Fruit fly (Drosophila melanogaster): Measurements from ENCODE around the gene CG10555.

The CG10555 gene

dm6 chrX:8444883-8445572 is 46.3 kb downstream of the CG10555 start (continued):
- TF ChIP-seq Deaf1 (tag; optimal IDR thresholded peaks at IDR 0.05), result peak; percentile 26
- TF ChIP-seq mirr (GFP tag; optimal IDR thresholded peaks at IDR 0.05), result peak; percentile 54
- no peak for TF ChIP-seq Dref (GFP tag; IDR thresholded peaks at IDR 0.05)
- no peak for TF ChIP-seq amos (GFP tag; IDR thresholded peaks at IDR 0.05; ENCODE audit: partially characterized antibody)
- no peak for TF ChIP-seq Dek (tag; optimal IDR thresholded peaks at IDR 0.05)
- peak; percentile 34 for TF ChIP-seq CG1602 (GFP tag; optimal IDR thresholded peaks at IDR 0.05)
- no peak for TF ChIP-seq CG11093 (GFP tag; IDR thresholded peaks at IDR 0.05)
- TF ChIP-seq tgo (GFP tag; IDR thresholded peaks at IDR 0.05), result 0 out of 3 replicates have a peak, but pooled peaks have one; percentile 30
- TF ChIP-seq HLH54F (GFP tag; optimal IDR thresholded peaks at IDR 0.05), result no peak
- TF ChIP-seq CG18476 (GFP tag; optimal IDR thresholded peaks at IDR 0.05), result no peak
- TF ChIP-seq Taf1 (GFP tag; IDR thresholded peaks at IDR 0.05), result no peak
- TF ChIP-seq CG8290 (GFP tag; optimal IDR thresholded peaks at IDR 0.05), result no peak
- TF ChIP-seq CG8290 (tag; optimal IDR thresholded peaks at IDR 0.05), result peak in 1 of 2 experiments; percentile 76
- TF ChIP-seq chif (GFP tag; optimal IDR thresholded peaks at IDR 0.05), result no peak
- 0 out of 3 replicates have a peak, but pooled peaks have one; percentile 30 for TF ChIP-seq CG2199 (GFP tag; IDR thresholded peaks at IDR 0.05)
- TF ChIP-seq kay (GFP tag; optimal IDR thresholded peaks at IDR 0.05), result no peak
- TF ChIP-seq CG14014 (GFP tag; IDR thresholded peaks at IDR 0.05), result no peak
- no peak for TF ChIP-seq p53 (GFP tag; optimal IDR thresholded peaks at IDR 0.05)
- no peak for TF ChIP-seq br (optimal IDR thresholded peaks at IDR 0.05)
- peak; percentile 17; the same call in 1 of the 2 replicates for TF ChIP-seq E2f2 (GFP tag; IDR thresholded peaks at IDR 0.05)
- TF ChIP-seq CG7745 (tag; optimal IDR thresholded peaks at IDR 0.05), result no peak
- TF ChIP-seq CG11247 (GFP tag; IDR thresholded peaks at IDR 0.05), result no peak
- peak; percentile 48 for TF ChIP-seq CG12769 (tag; optimal IDR thresholded peaks at IDR 0.05)
- TF ChIP-seq az2 (GFP tag; optimal IDR thresholded peaks at IDR 0.05), result peak; percentile 35
- no peak for TF ChIP-seq CG17612 (GFP tag; IDR thresholded peaks at IDR 0.05)
- no peak for TF ChIP-seq B-H1 (GFP tag; IDR thresholded peaks at IDR 0.05)
- TF ChIP-seq slp2 (GFP tag; optimal IDR thresholded peaks at IDR 0.05), result no peak
- TF ChIP-seq CG15073 (GFP tag; optimal IDR thresholded peaks at IDR 0.05), result no peak
- TF ChIP-seq CG4617 (GFP tag; optimal IDR thresholded peaks at IDR 0.05; ENCODE audit: borderline replicate concordance), result no peak
- TF ChIP-seq kni (GFP tag; optimal IDR thresholded peaks at IDR 0.05), result no peak
- no peak for TF ChIP-seq CG2889 (GFP tag; IDR thresholded peaks at IDR 0.05)
- TF ChIP-seq CG12299 (tag; optimal IDR thresholded peaks at IDR 0.05), result no peak
- no peak for TF ChIP-seq shn (GFP tag; optimal IDR thresholded peaks at IDR 0.05)
- peak; percentile 17 for TF ChIP-seq Six4 (GFP tag; optimal IDR thresholded peaks at IDR 0.05)
- no peak for TF ChIP-seq Jarid2 (GFP tag; optimal IDR thresholded peaks at IDR 0.05)
- peak; percentile 55 for TF ChIP-seq sug (tag; optimal IDR thresholded peaks at IDR 0.05)
- peak; percentile 21 for TF ChIP-seq Fer3 (tag; optimal IDR thresholded peaks at IDR 0.05)
- TF ChIP-seq CG13287 (GFP tag; IDR thresholded peaks at IDR 0.05; ENCODE audit: partially characterized antibody), result no peak
- peak; percentile 54 for TF ChIP-seq CG9437 (GFP tag; optimal IDR thresholded peaks at IDR 0.05)
- TF ChIP-seq CG4328 (GFP tag; optimal IDR thresholded peaks at IDR 0.05), result no peak
- no peak for TF ChIP-seq Dip3 (GFP tag; optimal IDR thresholded peaks at IDR 0.05)
- 0 out of 2 replicates have a peak, but pooled peaks have one; percentile 17 for TF ChIP-seq CG3847 (GFP tag; IDR thresholded peaks at IDR 0.05)
- TF ChIP-seq Ets65A (GFP tag), result no peak
- no peak for TF ChIP-seq crc (GFP tag; optimal IDR thresholded peaks at IDR 0.05)
- TF ChIP-seq gro (GFP tag; optimal IDR thresholded peaks at IDR 0.05), result no peak
- TF ChIP-seq trem (tag; optimal IDR thresholded peaks at IDR 0.05), result peak; percentile 74
- no peak for TF ChIP-seq Fer1 (GFP tag; optimal IDR thresholded peaks at IDR 0.05)
- no peak for TF ChIP-seq cad (GFP tag; optimal IDR thresholded peaks at IDR 0.05)
- TF ChIP-seq Awh (GFP tag; IDR thresholded peaks at IDR 0.05), result peak; percentile 31; the same call in 1 of the 2 replicates
- peak in 1 of 2 experiments; percentile 74 for TF ChIP-seq bsh (GFP tag; optimal IDR thresholded peaks at IDR 0.05)
- no peak for TF ChIP-seq ranshi (GFP tag; IDR thresholded peaks at IDR 0.05)
